Worm (Caenorhabditis elegans): ENCODE results near the gene ril-2.

Gene ril-2

DNA sequence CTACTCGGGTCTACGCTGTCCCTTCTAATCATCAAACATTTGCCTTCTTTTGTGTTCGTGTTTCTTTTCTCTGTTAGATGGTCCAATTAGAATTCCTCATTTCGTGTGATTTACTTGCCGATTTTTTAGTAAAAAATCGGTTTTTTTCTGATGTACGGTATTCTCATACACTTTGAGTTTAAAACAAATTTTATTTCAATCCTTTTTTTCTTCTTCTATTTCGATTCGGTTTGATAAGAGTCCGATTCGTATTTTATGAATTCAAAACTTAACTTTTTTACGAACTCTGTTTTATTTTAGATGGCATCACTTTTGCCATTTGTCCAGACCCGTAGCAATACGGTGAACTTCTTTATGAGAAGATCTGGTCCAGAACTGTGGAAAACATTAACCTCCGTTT lies 35.8 kb downstream of the ril-2 start, which contains the start of gene mrps-5:
mrps-5 (plus strand) TSS at position 301 of the 400 bp plus-strand sequence.
- TF ChIP-seq odd-2 (tag; optimal IDR thresholded peaks at IDR 0.05) (no peak), madf-2 (tag; optimal IDR thresholded peaks at IDR 0.05) (no peak), ceh-45 (GFP tag; IDR thresholded peaks at IDR 0.05) (no peak), hlh-13 (GFP tag; optimal IDR thresholded peaks at IDR 0.05) (no peak), syd-9 (tag; optimal IDR thresholded peaks at IDR 0.05) (no peak), nhr-11 (tag; optimal IDR thresholded peaks at IDR 0.05) (no peak), pag-3 (tag; optimal IDR thresholded peaks at IDR 0.05; ENCODE audit: borderline replicate concordance) (no peak), sox-2 (GFP tag; IDR thresholded peaks at IDR 0.05) (no peak), T23F11.4 (GFP tag; optimal IDR thresholded peaks at IDR 0.05) (no peak), fax-1 (tag; optimal IDR thresholded peaks at IDR 0.05) (no peak), hlh-30 (tag; optimal IDR thresholded peaks at IDR 0.05; ENCODE audit: insufficient read depth) (no peak), nfya-1 (tag; optimal IDR thresholded peaks at IDR 0.05) (no peak), unc-86 (tag; optimal IDR thresholded peaks at IDR 0.05) (no peak), ceh-18 (tag; optimal IDR thresholded peaks at IDR 0.05) (no peak), ceh-19 (GFP tag; optimal IDR thresholded peaks at IDR 0.05) (no peak), che-1 (tag; optimal IDR thresholded peaks at IDR 0.05) (no peak), elt-4 (tag; optimal IDR thresholded peaks at IDR 0.05) (no peak)

- no peak for TF ChIP-seq elt-4 (tag; optimal IDR thresholded peaks at IDR 0.05)
- no peak for TF ChIP-seq C38D4.7 (GFP tag; optimal IDR thresholded peaks at IDR 0.05)
- no peak for TF ChIP-seq K09A11.1 (tag; optimal IDR thresholded peaks at IDR 0.05; ENCODE audit: insufficient read depth)
- TF ChIP-seq tbx-7 (tag; optimal IDR thresholded peaks at IDR 0.05): no peak
- no peak for TF ChIP-seq eyg-1 (tag; optimal IDR thresholded peaks at IDR 0.05)
- no peak for TF ChIP-seq madf-2 (tag; optimal IDR thresholded peaks at IDR 0.05)
- TF ChIP-seq syd-9 (tag; optimal IDR thresholded peaks at IDR 0.05): no peak
- no peak for TF ChIP-seq nhr-11 (tag; optimal IDR thresholded peaks at IDR 0.05)
- TF ChIP-seq K02D7.2 (tag; optimal IDR thresholded peaks at IDR 0.05): no peak
Measured at ce11 chrV:12560328-12560782, 38.6 kb downstream of the ril-2 start, which contains the start of gene sel-1. Gene sel-1, plus strand, starts transcription at chrV:12560732.

- TF ChIP-seq unc-42 (tag; optimal IDR thresholded peaks at IDR 0.05) (no peak), ceh-14 (tag; optimal IDR thresholded peaks at IDR 0.05) (no peak), hlh-13 (GFP tag; optimal IDR thresholded peaks at IDR 0.05) (no peak), nhr-11 (tag; optimal IDR thresholded peaks at IDR 0.05) (no peak), lin-11 (tag; optimal IDR thresholded peaks at IDR 0.05) (no peak), sdc-2 (tag; optimal IDR thresholded peaks at IDR 0.05) (no peak), ceh-22 (tag; optimal IDR thresholded peaks at IDR 0.05) (no peak), nhr-232 (tag; optimal IDR thresholded peaks at IDR 0.05) (no peak), dmd-4 (tag; optimal IDR thresholded peaks at IDR 0.05; ENCODE audit: borderline replicate concordance) (no peak), ceh-2 (tag; optimal IDR thresholded peaks at IDR 0.05) (no peak), madf-2 (tag; optimal IDR thresholded peaks at IDR 0.05) (no peak), Y22D7AL.16 (tag; optimal IDR thresholded peaks at IDR 0.05) (no peak), ttx-3 (tag; optimal IDR thresholded peaks at IDR 0.05) (no peak), odd-2 (tag; optimal IDR thresholded peaks at IDR 0.05) (no peak), gmeb-2 (tag; optimal IDR thresholded peaks at IDR 0.05) (no peak), unc-86 (tag; optimal IDR thresholded peaks at IDR 0.05) (no peak), ahr-1 (tag; optimal IDR thresholded peaks at IDR 0.05) (no peak)
Measured at ce11 chrV:12556904-12557303, 42.1 kb downstream of the ril-2 start.

DNA sequence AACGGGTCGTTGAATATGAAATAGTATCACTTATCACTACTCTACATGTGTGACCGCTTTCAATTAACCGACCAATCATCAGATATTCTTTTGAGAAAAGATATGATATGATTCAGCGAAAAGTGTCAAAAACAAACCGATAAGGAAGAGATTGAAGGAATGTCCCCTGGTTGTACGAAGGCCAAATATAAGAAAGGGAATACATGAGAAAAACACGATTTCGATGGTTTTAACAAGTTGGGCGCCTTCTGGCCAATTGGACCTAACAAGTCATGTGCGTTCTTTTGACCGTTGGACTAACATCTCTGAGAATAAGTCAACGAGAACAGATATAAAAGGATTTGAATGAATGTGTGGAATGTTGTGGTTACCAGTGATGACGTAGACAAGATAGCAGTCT lies 43.1 kb downstream of the ril-2 start:
- TF ChIP-seq ztf-16 (tag; optimal IDR thresholded peaks at IDR 0.05): no peak
- TF ChIP-seq rnt-1 (tag; optimal IDR thresholded peaks at IDR 0.05): no peak
- no peak for TF ChIP-seq nfya-1 (tag; optimal IDR thresholded peaks at IDR 0.05)
- TF ChIP-seq elt-4 (tag; optimal IDR thresholded peaks at IDR 0.05): no peak
- TF ChIP-seq unc-55 (GFP tag; optimal IDR thresholded peaks at IDR 0.05): no peak
- no peak for TF ChIP-seq unc-42 (tag; optimal IDR thresholded peaks at IDR 0.05)
- TF ChIP-seq C08G9.2 (tag; optimal IDR thresholded peaks at IDR 0.05): no peak
- no peak for TF ChIP-seq ama-1 (optimal IDR thresholded peaks at IDR 0.05)
- TF ChIP-seq K09A11.1 (tag; optimal IDR thresholded peaks at IDR 0.05; ENCODE audit: insufficient read depth): no peak
- TF ChIP-seq syd-9 (tag; optimal IDR thresholded peaks at IDR 0.05): no peak
- TF ChIP-seq ceh-2 (tag; optimal IDR thresholded peaks at IDR 0.05): no peak
- no peak for TF ChIP-seq ahr-1 (tag; optimal IDR thresholded peaks at IDR 0.05)
